Fruit fly (Drosophila melanogaster) whole organism, embryonic: ENCODE results near the gene rgn.

Experiments
- BEAF-32 ChIP-seq: fragments of 200-800 bp; sonication (Bioruptor generic); optimal IDR thresholded peaks from 3 replicates; lab custom pipeline; 2017; ENCODE audit warnings: missing biosample characterization, missing genetic modification characterization, mild to moderate bottlenecking, moderate library complexity, missing genetic modification reagents
- CG10366 ChIP-seq: fragments of 200-800 bp; sonication (Bioruptor generic); IDR thresholded peaks from 2 replicates; pipeline ENCODE4 v1.3.6; 2022; ENCODE audit warnings: missing biosample characterization, missing genetic modification characterization
- CG12155 ChIP-seq: fragments of 200-800 bp; sonication (Bioruptor generic); optimal IDR thresholded peaks from 3 replicates; lab custom pipeline; 2016; ENCODE audit warnings: missing biosample characterization, missing genetic modification characterization
- CG14667 ChIP-seq: fragments of 200-800 bp; sonication (Bioruptor generic); IDR thresholded peaks from 2 replicates; pipeline ENCODE4 v1.3.6; 2022; ENCODE audit warnings: missing biosample characterization, missing genetic modification characterization
- CG14710 ChIP-seq: fragments of 200-800 bp; sonication (Bioruptor generic); optimal IDR thresholded peaks from 3 replicates; lab custom pipeline; 2019; ENCODE audit warnings: missing biosample characterization, mild to moderate bottlenecking, missing genetic modification characterization, moderate library complexity
- CG1529 ChIP-seq: fragments of 200-800 bp; sonication (Bioruptor generic); optimal IDR thresholded peaks from 3 replicates; lab custom pipeline; 2018; ENCODE audit warnings: missing biosample characterization, missing genetic modification characterization
- CG1602 ChIP-seq: fragments of 200-800 bp; sonication (Bioruptor generic); optimal IDR thresholded peaks from 3 replicates; lab custom pipeline; 2016; ENCODE audit warnings: missing biosample characterization, missing genetic modification characterization
- CG16813 ChIP-seq: fragments of 200-800 bp; sonication (Bioruptor generic); IDR thresholded peaks from 3 replicates; pipeline ENCODE4 v1.3.6; 2022; ENCODE audit warnings: missing biosample characterization, missing genetic modification characterization; ENCODE audit not compliant: partially characterized antibody
- CG18599 ChIP-seq: fragments of 200-800 bp; sonication (Bioruptor generic); optimal IDR thresholded peaks from 3 replicates; lab custom pipeline; 2017; ENCODE audit warnings: missing biosample characterization, missing genetic modification characterization, mild to moderate bottlenecking, moderate library complexity, missing genetic modification reagents
- CG2199 ChIP-seq: fragments of 200-800 bp; sonication (Bioruptor generic); IDR thresholded peaks from 3 replicates; pipeline ENCODE4 v1.3.6; 2022; ENCODE audit warnings: missing biosample characterization, missing genetic modification characterization
- CG3065 ChIP-seq: fragments of 200-800 bp; sonication (Bioruptor generic); optimal IDR thresholded peaks from 2 replicates; lab custom pipeline; 2016; ENCODE audit warnings: missing biosample characterization, missing genetic modification characterization
- CG31441 ChIP-seq: fragments of 200-800 bp; sonication (Bioruptor generic); IDR thresholded peaks from 2 replicates; pipeline ENCODE4 v1.3.6; 2022; ENCODE audit warnings: missing biosample characterization, missing genetic modification characterization
- CG4617 ChIP-seq: fragments of 200-800 bp; sonication (Bioruptor generic); optimal IDR thresholded peaks from 3 replicates; lab custom pipeline; 2016; ENCODE audit warnings: missing biosample characterization, missing genetic modification characterization, borderline replicate concordance
- CG6654 ChIP-seq: fragments of 200-800 bp; sonication (Bioruptor generic); optimal IDR thresholded peaks from 2 replicates; lab custom pipeline; 2017; ENCODE audit warnings: missing biosample characterization, mild to moderate bottlenecking, missing genetic modification characterization
- CG6765 ChIP-seq: fragments of 200-800 bp; sonication (Bioruptor generic); optimal IDR thresholded peaks from 3 replicates; lab custom pipeline; 2017; ENCODE audit warnings: missing biosample characterization, mild to moderate bottlenecking, missing genetic modification characterization
- CG6813 ChIP-seq: fragments of 200-800 bp; sonication (Bioruptor generic); optimal IDR thresholded peaks from 2 replicates; lab custom pipeline; 2017; ENCODE audit warnings: missing biosample characterization, missing genetic modification characterization, mild to moderate bottlenecking, moderate library complexity, missing genetic modification reagents
- CG7556 ChIP-seq: fragments of 200-800 bp; sonication (Bioruptor generic); optimal IDR thresholded peaks from 2 replicates; lab custom pipeline; 2017; ENCODE audit warnings: missing biosample characterization, mild to moderate bottlenecking, missing genetic modification characterization
- D19A ChIP-seq: fragments of 200-800 bp; optimal IDR thresholded peaks from 3 replicates; lab custom pipeline; 2019; ENCODE audit warnings: missing biosample characterization, mild to moderate bottlenecking, missing genetic modification characterization, moderate library complexity
- Dbx ChIP-seq: fragments of 200-800 bp; sonication (Bioruptor generic); IDR thresholded peaks from 3 replicates; pipeline ENCODE4 v1.3.6; 2022; ENCODE audit warnings: missing biosample characterization, missing genetic modification characterization
- Dll ChIP-seq: fragments of 200-800 bp; sonication (Bioruptor generic); IDR thresholded peaks from 4 replicates; pipeline ENCODE4 v1.3.6; 2022; ENCODE audit warnings: missing biosample characterization, missing genetic modification characterization; ENCODE audit not compliant: partially characterized antibody
- Doc2 ChIP-seq: fragments of 200-800 bp; sonication (Bioruptor generic); IDR thresholded peaks from 2 replicates; pipeline ENCODE4 v1.3.6; 2022; ENCODE audit warnings: missing biosample characterization, missing genetic modification characterization
- Drgx ChIP-seq: fragments of 200-800 bp; sonication (Bioruptor generic); IDR thresholded peaks from 2 replicates; pipeline ENCODE4 v1.3.6; 2022; ENCODE audit warnings: missing biosample characterization, missing genetic modification characterization
- Eip74EF ChIP-seq, 2 experiments: fragments of 200-800 bp in 1 of 2; fragments of >200 bp in 1 of 2; sonication (Bioruptor generic) in 1 of 2; optimal IDR thresholded peaks; 2 replicates each; lab custom pipeline; 2017 to 2019; ENCODE audit warnings: missing biosample characterization in 2 of 2, missing genetic modification characterization in 2 of 2, mild to moderate bottlenecking in 1 of 2, moderate library complexity in 1 of 2
- HHEX ChIP-seq: fragments of 200-800 bp; sonication (Bioruptor generic); optimal IDR thresholded peaks from 3 replicates; lab custom pipeline; 2017; ENCODE audit warnings: missing biosample characterization, mild to moderate bottlenecking, missing genetic modification characterization, missing genetic modification reagents
- Hey ChIP-seq: fragments of 200-800 bp; sonication (Bioruptor generic); optimal IDR thresholded peaks from 3 replicates; lab custom pipeline; 2018; ENCODE audit warnings: missing biosample characterization, mild to moderate bottlenecking, missing genetic modification characterization
- HmgZ ChIP-seq: fragments of 200-800 bp; sonication (Bioruptor generic); optimal IDR thresholded peaks from 2 replicates; lab custom pipeline; 2018; ENCODE audit warnings: missing biosample characterization, mild to moderate bottlenecking, missing genetic modification characterization
- Lim3 ChIP-seq: fragments of 200-800 bp; sonication (Bioruptor generic); IDR thresholded peaks from 2 replicates; pipeline ENCODE4 v1.3.6; 2022; ENCODE audit warnings: missing biosample characterization, missing genetic modification characterization
- NK7.1 ChIP-seq: fragments of 200-800 bp; sonication (Bioruptor generic); optimal IDR thresholded peaks from 3 replicates; lab custom pipeline; 2016; ENCODE audit warnings: missing biosample characterization, missing genetic modification characterization
- NfI ChIP-seq: fragments of 200-800 bp; sonication (Bioruptor generic); optimal IDR thresholded peaks from 3 replicates; lab custom pipeline; 2018; ENCODE audit warnings: missing biosample characterization, mild to moderate bottlenecking, missing genetic modification characterization, moderate library complexity
- Ptx1 ChIP-seq: fragments of 200-800 bp; sonication (Bioruptor generic); IDR thresholded peaks from 2 replicates; pipeline ENCODE4 v1.3.6; 2022; ENCODE audit warnings: missing biosample characterization, missing genetic modification characterization
- Scr ChIP-seq: fragments of 200-800 bp; sonication (Bioruptor generic); IDR thresholded peaks from 2 replicates; pipeline ENCODE4 v1.3.6; 2022; ENCODE audit warnings: missing biosample characterization, missing genetic modification characterization; ENCODE audit not compliant: partially characterized antibody
- Spps ChIP-seq: fragments of 200-800 bp; sonication (Bioruptor generic); optimal IDR thresholded peaks from 2 replicates; lab custom pipeline; 2018; ENCODE audit warnings: missing biosample characterization, mild to moderate bottlenecking, missing genetic modification characterization
- amos ChIP-seq: fragments of 200-800 bp; sonication (Bioruptor generic); IDR thresholded peaks from 2 replicates; pipeline ENCODE4 v1.3.6; 2022; ENCODE audit warnings: missing biosample characterization, missing genetic modification characterization; ENCODE audit not compliant: partially characterized antibody
- aop ChIP-seq: fragments of 200-800 bp; sonication (Bioruptor generic); IDR thresholded peaks from 2 replicates; pipeline ENCODE4 v1.3.6; 2022; ENCODE audit warnings: missing biosample characterization, missing genetic modification characterization
- bbx ChIP-seq: fragments of 200-800 bp; sonication (Bioruptor generic); IDR thresholded peaks from 2 replicates; pipeline ENCODE4 v1.3.6; 2022; ENCODE audit warnings: missing biosample characterization, missing genetic modification characterization; ENCODE audit not compliant: partially characterized antibody
- croc ChIP-seq: fragments of 200-800 bp; sonication (Bioruptor generic); conservative IDR thresholded peaks from 3 replicates; pipeline ENCODE4 v1.3.6; 2022; ENCODE audit warnings: missing biosample characterization, missing genetic modification characterization
- da ChIP-seq: fragments of 200-800 bp; sonication (Bioruptor generic); optimal IDR thresholded peaks from 2 replicates; lab custom pipeline; 2016; ENCODE audit warnings: missing biosample characterization, missing genetic modification characterization
- eyg ChIP-seq: fragments of 200-800 bp; sonication (Bioruptor generic); optimal IDR thresholded peaks from 3 replicates; lab custom pipeline; 2016; ENCODE audit warnings: missing biosample characterization, missing genetic modification characterization
- hkb ChIP-seq, 2 experiments: fragments of 200-800 bp in 1 of 2; fragments of >200 bp in 1 of 2; sonication (Bioruptor generic) in 1 of 2; IDR thresholded peaks in 1 of 2; optimal IDR thresholded peaks in 1 of 2; 2 replicates each; pipeline versions ENCODE4 v1.3.6 to Lab custom; 2017 to 2022; ENCODE audit warnings: missing biosample characterization in 1 of 2, missing genetic modification characterization in 1 of 2
- kah ChIP-seq: fragments of 200-800 bp; sonication (Bioruptor generic); optimal IDR thresholded peaks from 2 replicates; lab custom pipeline; 2018; ENCODE audit warnings: missing biosample characterization, mild to moderate bottlenecking, missing genetic modification characterization
- mld ChIP-seq: fragments of 200-800 bp; sonication (Bioruptor generic); IDR thresholded peaks from 3 replicates; pipeline ENCODE4 v1.3.6; 2022; ENCODE audit warnings: missing biosample characterization, missing genetic modification characterization; ENCODE audit not compliant: partially characterized antibody
- odd ChIP-seq: fragments of 200-800 bp; sonication (Bioruptor generic); optimal IDR thresholded peaks from 2 replicates; lab custom pipeline; 2017; ENCODE audit warnings: missing biosample characterization, mild to moderate bottlenecking, missing genetic modification characterization
- prd ChIP-seq, 3 experiments: fragments of >200 bp in 2 of 3; fragments of 200-800 bp in 1 of 3; sonication (Bioruptor generic) in 1 of 3; optimal IDR thresholded peaks in 2 of 3; IDR thresholded peaks in 1 of 3; 2 replicates in 2 of 3; 3 replicates in 1 of 3; pipeline versions ENCODE4 v1.3.6 to Lab custom; 2017 to 2022; ENCODE audit warnings: missing biosample characterization in 1 of 3, missing genetic modification characterization in 1 of 3
- run ChIP-seq: fragments of 200-800 bp; sonication (Bioruptor generic); optimal IDR thresholded peaks from 3 replicates; lab custom pipeline; 2018; ENCODE audit warnings: missing biosample characterization, mild to moderate bottlenecking, missing genetic modification characterization
- sima ChIP-seq: fragments of 200-800 bp; sonication (Bioruptor generic); optimal IDR thresholded peaks from 2 replicates; lab custom pipeline; 2016; ENCODE audit warnings: missing biosample characterization, missing genetic modification characterization
- toy ChIP-seq: fragments of 200-800 bp; sonication (Bioruptor generic); IDR thresholded peaks from 2 replicates; pipeline ENCODE4 v1.3.6; 2022; ENCODE audit warnings: missing biosample characterization, missing genetic modification characterization
- trh ChIP-seq: fragments of 200-800 bp; sonication (Bioruptor generic); optimal IDR thresholded peaks from 2 replicates; lab custom pipeline; 2016; ENCODE audit warnings: missing biosample characterization, missing genetic modification characterization
- unpg ChIP-seq: fragments of 200-800 bp; sonication (Bioruptor generic); optimal IDR thresholded peaks from 3 replicates; lab custom pipeline; 2018; ENCODE audit warnings: missing biosample characterization, mild to moderate bottlenecking, missing genetic modification characterization, moderate library complexity

rgn gene

DNA sequence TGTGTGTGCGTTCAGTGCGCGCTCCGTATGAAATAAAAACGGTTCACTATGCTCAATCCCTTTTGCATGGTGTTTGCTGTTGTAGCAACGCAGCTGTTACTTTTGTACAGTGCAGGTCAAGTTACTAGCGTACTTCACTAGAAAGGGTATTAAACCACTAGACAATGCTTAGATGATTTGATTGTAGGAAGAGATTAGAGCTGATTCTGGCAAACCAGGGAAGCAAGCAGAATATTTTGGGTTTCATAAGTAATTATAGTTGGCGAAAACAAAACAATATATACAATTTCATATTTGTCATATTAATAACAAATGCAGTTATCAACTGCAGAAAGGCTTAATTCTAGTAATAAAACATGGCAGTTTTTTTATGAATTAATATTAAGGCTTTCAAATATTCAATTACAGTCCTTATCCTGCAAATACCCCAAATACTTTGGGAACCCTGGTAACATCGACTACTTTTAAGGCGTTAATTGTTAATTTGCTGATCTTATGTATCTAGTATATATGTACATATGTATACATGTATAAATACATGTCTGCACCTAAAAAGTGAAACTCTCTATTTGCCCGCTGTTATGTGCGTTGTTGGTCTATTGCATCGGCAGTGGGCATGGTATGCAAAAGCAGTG is 35.0 kb upstream of the rgn start (continued):
- TF ChIP-seq aop (GFP tag; lab: Robert Waterston, UW) (no peak), Dbx (GFP tag; lab: Robert Waterston, UW) (no peak), CG16813 (GFP tag; lab: Robert Waterston, UW) (no peak), hkb (optimal IDR thresholded peaks at IDR 0.05; lab: Kevin White, UChicago) (no peak), hkb (GFP tag; IDR thresholded peaks at IDR 0.05; lab: Robert Waterston, UW) (peak; percentile 44; the same call in 1 of the 2 replicates), unpg (GFP tag; lab: Kevin White, UChicago) (peak; percentile 52), bbx (GFP tag; lab: Robert Waterston, UW) (no peak), Drgx (GFP tag; lab: Robert Waterston, UW) (peak; percentile 45; the same call in 1 of the 2 replicates), CG6654 (peak; percentile 6), CG6765 (GFP tag; lab: Kevin White, UChicago) (no peak), D19A (tag; lab: Kevin White, UChicago) (peak; percentile 81), CG1529 (no peak), Ptx1 (GFP tag; lab: Robert Waterston, UW) (peak; percentile 48; the same call in 1 of the 2 replicates), CG2199 (GFP tag; lab: Robert Waterston, UW) (peak; percentile 25; the same call in 2 of the 3 replicates), CG31441 (GFP tag; lab: Robert Waterston, UW) (peak; percentile 62), amos (GFP tag; lab: Robert Waterston, UW) (no peak), CG14667 (GFP tag; lab: Robert Waterston, UW) (peak; percentile 25; the same call in 1 of the 2 replicates), CG6813 (GFP tag; lab: Kevin White, UChicago) (peak; percentile 9), Spps (tag; lab: Kevin White, UChicago) (no peak), CG1602 (GFP tag; lab: Kevin White, UChicago) (peak; percentile 36), NfI (peak; percentile 30), HmgZ (tag; lab: Kevin White, UChicago) (no peak), Eip74EF (GFP tag; optimal IDR thresholded peaks at IDR 0.05; lab: Kevin White, UChicago) (peak in 1 of 2 experiments; percentile 42), CG18599 (GFP tag; lab: Kevin White, UChicago) (no peak), Dll (GFP tag; lab: Robert Waterston, UW) (no peak), BEAF-32 (no peak), Hey (tag; lab: Kevin White, UChicago) (no peak), HHEX (GFP tag; lab: Kevin White, UChicago) (peak; percentile 42), odd (GFP tag; lab: Kevin White, UChicago) (peak; percentile 16), da (peak; percentile 36), trh (peak; percentile 33), sima (no peak), Scr (GFP tag; lab: Robert Waterston, UW) (no peak), CG14710 (tag; lab: Kevin White, UChicago) (peak; percentile 40), Lim3 (GFP tag; lab: Robert Waterston, UW) (no peak), croc (GFP tag; lab: Robert Waterston, UW) (no peak), kah (no peak), CG7556 (GFP tag; lab: Kevin White, UChicago) (peak; percentile 65), CG3065 (GFP tag; lab: Kevin White, UChicago) (no peak), mld (GFP tag; lab: Robert Waterston, UW) (no peak), CG12155 (peak; percentile 8), CG10366 (GFP tag; lab: Robert Waterston, UW) (peak; percentile 35; the same call in 1 of the 2 replicates), eyg (GFP tag; lab: Kevin White, UChicago) (no peak), CG4617 (GFP tag; lab: Kevin White, UChicago) (no peak), prd (optimal IDR thresholded peaks at IDR 0.05; lab: Kevin White, UChicago) (no peak), prd (GFP tag; IDR thresholded peaks at IDR 0.05; lab: Robert Waterston, UW) (peak; percentile 44; the same call in 1 of the 3 replicates), NK7.1 (GFP tag; lab: Kevin White, UChicago) (no peak), Doc2 (no peak), run (tag; lab: Kevin White, UChicago) (no peak), toy (GFP tag; lab: Robert Waterston, UW) (no peak)
